Fruit fly (Drosophila melanogaster) whole organism, embryonic: ENCODE measurements around the gene inaF-B.
A peak's percentile ranks its signal among the peaks of the same experiment; 100 is the strongest.

ENCODE experiments used
- Antp ChIP-seq: fragments of 200-800 bp; sonication (Bioruptor generic); optimal IDR thresholded peaks from 3 replicates; lab custom pipeline; 2016; ENCODE audit warnings: missing biosample characterization, missing genetic modification characterization
- BtbVII ChIP-seq: fragments of 200-800 bp; sonication (Bioruptor generic); optimal IDR thresholded peaks from 3 replicates; lab custom pipeline; 2017; ENCODE audit warnings: missing biosample characterization, mild to moderate bottlenecking, missing genetic modification characterization
- CG10543 ChIP-seq: fragments of 200-800 bp; sonication (Bioruptor generic); optimal IDR thresholded peaks from 3 replicates; lab custom pipeline; 2017; ENCODE audit warnings: missing biosample characterization, mild to moderate bottlenecking, missing genetic modification characterization, moderate library complexity
- CG11093 ChIP-seq: fragments of 200-800 bp; sonication (Bioruptor generic); IDR thresholded peaks from 3 replicates; pipeline ENCODE4 v1.3.6; 2022; ENCODE audit warnings: missing biosample characterization, missing genetic modification characterization
- CG12942 ChIP-seq: fragments of 200-800 bp; sonication (Bioruptor generic); optimal IDR thresholded peaks from 3 replicates; lab custom pipeline; 2016; ENCODE audit warnings: missing biosample characterization, missing genetic modification characterization
- CG13624 ChIP-seq: fragments of 200-800 bp; sonication (Bioruptor generic); optimal IDR thresholded peaks from 2 replicates; lab custom pipeline; 2016; ENCODE audit warnings: missing biosample characterization, missing genetic modification characterization
- CG14710 ChIP-seq: fragments of 200-800 bp; sonication (Bioruptor generic); optimal IDR thresholded peaks from 3 replicates; lab custom pipeline; 2019; ENCODE audit warnings: missing biosample characterization, mild to moderate bottlenecking, missing genetic modification characterization, moderate library complexity
- CG17359 ChIP-seq: fragments of 200-800 bp; sonication (Bioruptor generic); optimal IDR thresholded peaks from 3 replicates; lab custom pipeline; 2018; ENCODE audit warnings: missing biosample characterization, mild to moderate bottlenecking, missing genetic modification characterization, moderate library complexity
- CG17568 ChIP-seq: fragments of 200-800 bp; sonication (Bioruptor generic); optimal IDR thresholded peaks from 2 replicates; lab custom pipeline; 2018; ENCODE audit warnings: missing biosample characterization, mild to moderate bottlenecking, missing genetic modification characterization, moderate library complexity
- CG1792 ChIP-seq: fragments of 200-800 bp; sonication (Bioruptor generic); optimal IDR thresholded peaks from 2 replicates; lab custom pipeline; 2016; ENCODE audit warnings: missing biosample characterization, missing genetic modification characterization
- CG18764 ChIP-seq: fragments of 200-800 bp; sonication (Bioruptor generic); optimal IDR thresholded peaks from 3 replicates; lab custom pipeline; 2016; ENCODE audit warnings: missing biosample characterization, missing genetic modification characterization
- CG31224 ChIP-seq: fragments of 200-800 bp; sonication (Bioruptor generic); IDR thresholded peaks from 2 replicates; pipeline ENCODE4 v1.3.6; 2022; ENCODE audit warnings: missing biosample characterization, missing genetic modification characterization
- CG32772 ChIP-seq: fragments of 200-800 bp; sonication (Bioruptor generic); IDR thresholded peaks from 2 replicates; pipeline ENCODE4 v1.3.6; 2022; ENCODE audit warnings: missing biosample characterization, missing genetic modification characterization
- CG34422 ChIP-seq: fragments of 200-800 bp; sonication (Bioruptor generic); IDR thresholded peaks from 3 replicates; pipeline ENCODE4 v1.3.6; 2022; ENCODE audit warnings: missing biosample characterization, missing genetic modification characterization
- CG3847 ChIP-seq: fragments of 200-800 bp; sonication (Bioruptor generic); IDR thresholded peaks from 2 replicates; pipeline ENCODE4 v1.3.6; 2022; ENCODE audit warnings: missing biosample characterization, missing genetic modification characterization
- CG3995 ChIP-seq: fragments of 200-800 bp; sonication (Bioruptor generic); optimal IDR thresholded peaks from 3 replicates; lab custom pipeline; 2016; ENCODE audit warnings: missing biosample characterization, missing genetic modification characterization
- CG5245 ChIP-seq: fragments of 200-800 bp; sonication (Bioruptor generic); optimal IDR thresholded peaks from 3 replicates; lab custom pipeline; 2016; ENCODE audit warnings: missing biosample characterization, missing genetic modification characterization
- CG6689 ChIP-seq: fragments of 200-800 bp; sonication (Bioruptor generic); IDR thresholded peaks from 2 replicates; pipeline ENCODE4 v1.3.6; 2022; ENCODE audit warnings: missing biosample characterization, missing genetic modification characterization
- CG7987 ChIP-seq: fragments of 200-800 bp; sonication (Bioruptor generic); optimal IDR thresholded peaks from 2 replicates; lab custom pipeline; 2018; ENCODE audit warnings: missing biosample characterization, mild to moderate bottlenecking, missing genetic modification characterization, moderate library complexity
- CG8089 ChIP-seq: fragments of 200-800 bp; sonication (Bioruptor generic); optimal IDR thresholded peaks from 3 replicates; lab custom pipeline; 2016; ENCODE audit warnings: missing biosample characterization, missing genetic modification characterization
- CG8765 ChIP-seq: fragments of 200-800 bp; sonication (Bioruptor generic); IDR thresholded peaks from 2 replicates; pipeline ENCODE4 v1.3.6; 2022; ENCODE audit warnings: missing biosample characterization, missing genetic modification characterization
- D ChIP-seq, 2 experiments: fragments of 200-800 bp in 1 of 2; fragments of >200 bp in 1 of 2; sonication (Bioruptor generic) in 1 of 2; optimal IDR thresholded peaks; 2 replicates in 1 of 2; 3 replicates in 1 of 2; lab custom pipeline; 2017; ENCODE audit warnings: mild to moderate bottlenecking in 1 of 2, missing biosample characterization in 1 of 2, missing genetic modification characterization in 1 of 2, missing genetic modification reagents in 1 of 2
- Doc2 ChIP-seq: fragments of 200-800 bp; sonication (Bioruptor generic); IDR thresholded peaks from 2 replicates; pipeline ENCODE4 v1.3.6; 2022; ENCODE audit warnings: missing biosample characterization, missing genetic modification characterization
- Hr78 ChIP-seq, 2 experiments: fragments of 200-800 bp in 1 of 2; fragments of >200 bp in 1 of 2; sonication (Bioruptor generic) in 1 of 2; optimal IDR thresholded peaks; 2 replicates each; lab custom pipeline; 2017 to 2019; ENCODE audit warnings: missing biosample characterization in 2 of 2, missing genetic modification characterization in 2 of 2, mild to moderate bottlenecking in 1 of 2, moderate library complexity in 1 of 2
- Lhr ChIP-seq: fragments of 200-800 bp; sonication (Bioruptor generic); optimal IDR thresholded peaks from 3 replicates; lab custom pipeline; 2017; ENCODE audit warnings: mild to moderate bottlenecking, missing biosample characterization, missing genetic modification reagents, missing genetic modification characterization
- Med ChIP-seq: fragments of 200-800 bp; sonication (Bioruptor generic); peaks from one replicate; lab custom pipeline; 2016; ENCODE audit warnings: missing biosample characterization, missing genetic modification characterization, mild to moderate bottlenecking, inconsistent platforms, moderate library complexity
- Sox102F ChIP-seq: fragments of 200-800 bp; sonication (Bioruptor generic); optimal IDR thresholded peaks from 2 replicates; lab custom pipeline; 2018; ENCODE audit warnings: missing biosample characterization, mild to moderate bottlenecking, missing genetic modification characterization, moderate library complexity
- Stat92E ChIP-seq, 3 experiments: fragments of >200 bp in 2 of 3; fragments of 200-800 bp in 1 of 3; sonication (Bioruptor generic) in 1 of 3; optimal IDR thresholded peaks; 2 replicates each; lab custom pipeline; 2017 to 2019; ENCODE audit warnings: missing biosample characterization in 3 of 3, missing genetic modification characterization in 3 of 3, mild to moderate bottlenecking in 1 of 3, moderate library complexity in 1 of 3
- bigmax ChIP-seq: fragments of 200-800 bp; sonication (Bioruptor generic); optimal IDR thresholded peaks from 2 replicates; lab custom pipeline; 2018; ENCODE audit warnings: missing biosample characterization, mild to moderate bottlenecking, missing genetic modification characterization
- caup ChIP-seq: fragments of 200-800 bp; sonication (Bioruptor generic); optimal IDR thresholded peaks from 3 replicates; lab custom pipeline; 2017; ENCODE audit warnings: missing biosample characterization, mild to moderate bottlenecking, missing genetic modification characterization, moderate library complexity; ENCODE audit not compliant: severe bottlenecking
- ci ChIP-seq: fragments of 200-800 bp; sonication (Bioruptor generic); IDR thresholded peaks from 3 replicates; pipeline ENCODE4 v1.3.6; 2022; ENCODE audit warnings: missing biosample characterization, missing genetic modification characterization
- croc ChIP-seq: fragments of 200-800 bp; sonication (Bioruptor generic); conservative IDR thresholded peaks from 3 replicates; pipeline ENCODE4 v1.3.6; 2022; ENCODE audit warnings: missing biosample characterization, missing genetic modification characterization
- danr ChIP-seq: fragments of 200-800 bp; sonication (Bioruptor generic); IDR thresholded peaks from 2 replicates; pipeline ENCODE4 v1.3.6; 2022; ENCODE audit warnings: missing biosample characterization, missing genetic modification characterization
- dm ChIP-seq: fragments of 200-800 bp; sonication (Bioruptor generic); optimal IDR thresholded peaks from 3 replicates; lab custom pipeline; 2016; ENCODE audit warnings: missing biosample characterization, missing genetic modification characterization
- eve ChIP-seq, 2 experiments: fragments of >200 bp; optimal IDR thresholded peaks; 2 replicates each; lab custom pipeline; 2017; ENCODE audit warnings: missing biosample characterization in 2 of 2, missing genetic modification characterization in 2 of 2
- gem ChIP-seq: fragments of 200-800 bp; sonication (Bioruptor generic); optimal IDR thresholded peaks from 2 replicates; lab custom pipeline; 2019; ENCODE audit warnings: missing biosample characterization, mild to moderate bottlenecking, missing genetic modification characterization, moderate library complexity
- grau ChIP-seq: fragments of 200-800 bp; optimal IDR thresholded peaks from 3 replicates; lab custom pipeline; 2019; ENCODE audit warnings: missing biosample characterization, mild to moderate bottlenecking, missing genetic modification characterization, moderate library complexity
- gro ChIP-seq: fragments of 200-800 bp; sonication (Bioruptor generic); optimal IDR thresholded peaks from 2 replicates; lab custom pipeline; 2016; ENCODE audit warnings: missing biosample characterization, missing genetic modification characterization
- gsb-n ChIP-seq: fragments of 200-800 bp; sonication (Bioruptor generic); optimal IDR thresholded peaks from 3 replicates; lab custom pipeline; 2018; ENCODE audit warnings: missing biosample characterization, mild to moderate bottlenecking, missing genetic modification characterization
- gt ChIP-seq: fragments of 200-800 bp; sonication (Bioruptor generic); IDR thresholded peaks from 2 replicates; pipeline ENCODE4 v1.3.6; 2022; ENCODE audit warnings: missing biosample characterization, missing genetic modification characterization
- lbe ChIP-seq: fragments of 200-800 bp; sonication (Bioruptor generic); optimal IDR thresholded peaks from 2 replicates; lab custom pipeline; 2016; ENCODE audit warnings: missing biosample characterization, mild to moderate bottlenecking, missing genetic modification characterization
- nerfin-1 ChIP-seq: fragments of 200-800 bp; sonication (Bioruptor generic); optimal IDR thresholded peaks from 3 replicates; lab custom pipeline; 2019; ENCODE audit warnings: missing biosample characterization, mild to moderate bottlenecking, missing genetic modification characterization, moderate library complexity
- pzg ChIP-seq: fragments of 200-800 bp; sonication (Bioruptor generic); optimal IDR thresholded peaks from 3 replicates; lab custom pipeline; 2018; ENCODE audit warnings: missing biosample characterization, mild to moderate bottlenecking, missing genetic modification characterization, moderate library complexity
- ranshi ChIP-seq: fragments of 200-800 bp; sonication (Bioruptor generic); IDR thresholded peaks from 2 replicates; pipeline ENCODE4 v1.3.6; 2022; ENCODE audit warnings: missing biosample characterization, missing genetic modification characterization
- repo ChIP-seq: fragments of 200-800 bp; sonication (Bioruptor generic); optimal IDR thresholded peaks from 2 replicates; lab custom pipeline; 2016; ENCODE audit warnings: missing biosample characterization, missing genetic modification characterization
- slou ChIP-seq: fragments of 200-800 bp; sonication (Bioruptor generic); optimal IDR thresholded peaks from 3 replicates; lab custom pipeline; 2016; ENCODE audit warnings: missing biosample characterization, missing genetic modification characterization
- slp2 ChIP-seq: fragments of 200-800 bp; sonication (Bioruptor generic); optimal IDR thresholded peaks from 2 replicates; lab custom pipeline; 2016; ENCODE audit warnings: missing biosample characterization, missing genetic modification characterization
- tna ChIP-seq: fragments of 200-800 bp; sonication (Bioruptor generic); IDR thresholded peaks from 2 replicates; pipeline ENCODE4 v1.3.6; 2022; ENCODE audit warnings: missing biosample characterization, missing genetic modification characterization; ENCODE audit not compliant: partially characterized antibody
- vnd ChIP-seq: fragments of 200-800 bp; sonication (Bioruptor generic); IDR thresholded peaks from 3 replicates; pipeline ENCODE4 v1.3.6; 2022; ENCODE audit warnings: missing biosample characterization, missing genetic modification characterization; ENCODE audit not compliant: partially characterized antibody

inaF-B gene

dm6 chrX:11720138-11720537 is 12.4 kb downstream of the inaF-B start, which contains the start of gene Tango10 (continued):
- TF ChIP-seq CG5245 (GFP tag; lab: Kevin White, UChicago) (no peak), lbe (GFP tag; lab: Kevin White, UChicago) (peak; percentile 18), CG10543 (GFP tag; lab: Kevin White, UChicago) (no peak), CG8089 (peak; percentile 54), croc (GFP tag; lab: Robert Waterston, UW) (peak; percentile 24; the same call in 1 of the 3 replicates), Lhr (GFP tag; lab: Kevin White, UChicago) (peak; percentile 2), CG12942 (no peak), BtbVII (no peak), gt (GFP tag; lab: Robert Waterston, UW) (no peak), CG34422 (GFP tag; lab: Robert Waterston, UW) (peak; percentile 49; the same call in 1 of the 3 replicates), pzg (peak; percentile 72), dm (GFP tag; lab: Kevin White, UChicago) (peak; percentile 72), grau (tag; lab: Kevin White, UChicago) (peak; percentile 57), CG6689 (GFP tag; lab: Robert Waterston, UW) (no peak), CG11093 (GFP tag; lab: Robert Waterston, UW) (no peak), CG17359 (tag; lab: Kevin White, UChicago) (peak; percentile 26), tna (GFP tag; lab: Robert Waterston, UW) (peak; percentile 69; the same call in 1 of the 2 replicates), slp2 (GFP tag; lab: Kevin White, UChicago) (peak; percentile 35), CG14710 (tag; lab: Kevin White, UChicago) (peak; percentile 80), CG17568 (GFP tag; lab: Kevin White, UChicago) (no peak), eve (GFP tag; optimal IDR thresholded peaks at IDR 0.05; lab: Kevin White, UChicago) (no peak), CG31224 (peak; percentile 35; the same call in 1 of the 2 replicates), ci (GFP tag; lab: Robert Waterston, UW) (peak; percentile 61; the same call in 2 of the 3 replicates), gem (tag; lab: Kevin White, UChicago) (peak; percentile 76), CG3995 (GFP tag; lab: Kevin White, UChicago) (peak; percentile 46), gro (GFP tag; lab: Kevin White, UChicago) (peak; percentile 71), D (optimal IDR thresholded peaks at IDR 0.05; lab: Kevin White, UChicago) (no peak), D (GFP tag; optimal IDR thresholded peaks at IDR 0.05; lab: Kevin White, UChicago) (no peak), CG7987 (GFP tag; lab: Kevin White, UChicago) (no peak), Antp (GFP tag; lab: Kevin White, UChicago) (peak; percentile 38), caup (GFP tag; lab: Kevin White, UChicago) (peak; percentile 40), bigmax (GFP tag; lab: Kevin White, UChicago) (no peak), CG3847 (peak; percentile 65), danr (no peak), Hr78 (GFP tag; optimal IDR thresholded peaks at IDR 0.05; lab: Kevin White, UChicago) (no peak), CG8765 (GFP tag; lab: Robert Waterston, UW) (peak; percentile 22; the same call in 1 of the 2 replicates), vnd (GFP tag; lab: Robert Waterston, UW) (peak; percentile 78), gsb-n (tag; lab: Kevin White, UChicago) (no peak), CG32772 (GFP tag; lab: Robert Waterston, UW) (peak; percentile 43; the same call in 1 of the 2 replicates), CG18764 (GFP tag; lab: Kevin White, UChicago) (peak; percentile 96), CG1792 (GFP tag; lab: Kevin White, UChicago) (peak; percentile 57), Doc2 (GFP tag; lab: Robert Waterston, UW) (no peak), repo (peak; percentile 1), nerfin-1 (tag; lab: Kevin White, UChicago) (peak; percentile 51), slou (peak; percentile 4), Stat92E (GFP tag; optimal IDR thresholded peaks at IDR 0.05; lab: Kevin White, UChicago) (no peak), ranshi (GFP tag; lab: Robert Waterston, UW) (peak; percentile 50; the same call in 1 of the 2 replicates), CG13624 (GFP tag; lab: Kevin White, UChicago) (peak; percentile 39), Sox102F (GFP tag; lab: Kevin White, UChicago) (peak; percentile 66), Med (GFP tag; lab: Kevin White, UChicago) (peak; percentile 78)
